Fruit fly (Drosophila melanogaster): Measurements from ENCODE around the gene TfIIB.

DNA sequence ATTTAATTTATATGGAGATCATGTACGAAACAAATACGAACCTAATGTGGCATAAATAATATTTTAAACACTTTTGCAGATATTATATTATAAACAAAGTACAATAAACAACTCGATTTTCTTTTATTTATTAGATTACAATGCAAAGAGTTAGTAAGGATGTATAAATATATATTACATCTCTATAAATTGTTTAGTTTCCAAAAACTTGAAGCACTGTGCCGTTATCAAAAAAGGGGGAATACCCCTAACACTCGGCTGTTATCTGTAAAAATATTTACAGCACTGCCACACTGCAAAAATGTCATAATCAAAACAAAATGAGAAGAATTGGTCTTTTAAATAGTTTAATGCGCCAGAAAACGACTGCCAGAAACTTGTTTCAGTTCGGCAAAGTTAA, 2.6 kb upstream of the TfIIB start, which contains the start of gene CG5188:
- TF ChIP-seq crol (GFP tag; IDR thresholded peaks at IDR 0.05), result no peak
- TF ChIP-seq HHEX (GFP tag; optimal IDR thresholded peaks at IDR 0.05), result no peak
